Worm (Caenorhabditis elegans) whole organism, L1 larva: ENCODE results near the gene F23H11.2.

ENCODE experiments used
- fos-1 ChIP-seq: fragments of 150-350 bp; optimal IDR thresholded peaks from 2 replicates; lab custom pipeline; 2014; ENCODE audit warnings: missing biosample characterization, missing genetic modification characterization
- nhr-28 ChIP-seq: fragments of 150-350 bp; optimal IDR thresholded peaks from 2 replicates; lab custom pipeline; 2014; ENCODE audit warnings: missing biosample characterization, missing genetic modification characterization
- nhr-77 ChIP-seq: fragments of 150-350 bp; optimal IDR thresholded peaks from 2 replicates; lab custom pipeline; 2014; ENCODE audit warnings: missing biosample characterization, missing genetic modification characterization

ce11 chrIII:936037-936507 lies 40.5 kb downstream of the F23H11.2 start, which contains the start of gene fbxa-55:
- no peak for TF ChIP-seq nhr-28
- TF ChIP-seq nhr-77 (tag; lab: Kevin White, UChicago): no peak
- no peak for TF ChIP-seq fos-1 (tag; lab: Kevin White, UChicago)
